Worm (Caenorhabditis elegans): ENCODE results near the gene B0554.2.

Gene B0554.2

ce11 chrV:433898-434297, at the start of gene B0554.2:
Gene B0554.2, plus strand, starts transcription at chrV:434198.
- TF ChIP-seq cog-1 (tag; optimal IDR thresholded peaks at IDR 0.05) (no peak), med-1 (GFP tag; optimal IDR thresholded peaks at IDR 0.05; ENCODE audit: insufficient read depth) (no peak)

DNA sequence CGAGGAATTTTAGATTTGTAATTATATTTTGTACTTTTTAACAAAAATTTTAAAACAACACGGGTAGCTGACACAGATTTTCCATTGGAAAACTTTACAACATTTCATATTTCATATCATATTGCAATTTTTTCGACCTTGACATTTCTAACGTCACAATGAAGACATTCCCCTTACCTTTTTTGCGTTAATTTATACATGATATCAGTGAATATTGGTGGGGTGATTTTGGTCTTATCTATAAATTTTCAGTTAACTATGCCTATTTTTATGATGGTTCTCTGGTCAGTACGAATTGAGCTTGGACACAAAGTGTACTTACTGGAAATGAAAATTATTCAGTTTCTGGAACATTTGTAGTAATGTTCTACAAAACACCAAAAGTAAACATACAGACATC, 49.5 kb upstream of the B0554.2 start:
- TF ChIP-seq ztf-23 (GFP tag; IDR thresholded peaks at IDR 0.05) (no peak), klf-2 (GFP tag; conservative IDR thresholded peaks at IDR 0.05) (no peak), med-1 (GFP tag; optimal IDR thresholded peaks at IDR 0.05; ENCODE audit: insufficient read depth) (no peak), cog-1 (tag; optimal IDR thresholded peaks at IDR 0.05) (no peak), ref-1 (GFP tag; conservative IDR thresholded peaks at IDR 0.05) (no peak), tab-1 (GFP tag; IDR thresholded peaks at IDR 0.05) (no peak), flt-1 (GFP tag; IDR thresholded peaks at IDR 0.05) (no peak), T22C8.4 (GFP tag; IDR thresholded peaks at IDR 0.05) (no peak), ztf-29 (GFP tag; IDR thresholded peaks at IDR 0.05) (no peak)

DNA sequence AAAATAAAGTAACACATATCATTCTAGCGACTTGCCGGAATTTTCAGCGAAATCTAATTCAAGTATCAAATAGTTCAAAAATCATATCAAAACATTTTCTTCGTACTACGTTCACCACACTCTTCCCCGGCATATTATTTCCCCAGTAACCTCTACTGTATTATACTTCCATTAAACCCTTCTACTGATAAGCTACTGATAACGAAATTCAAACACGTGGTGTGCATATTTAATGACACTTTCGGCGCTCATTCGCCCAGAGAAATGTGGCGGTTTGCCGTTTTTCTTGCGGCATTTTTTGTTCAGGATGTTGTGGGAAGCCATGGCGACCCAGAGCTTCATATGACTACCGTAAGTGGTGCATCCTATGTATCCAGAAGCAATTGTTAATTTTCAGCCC, 48.5 kb upstream of the B0554.2 start, which contains the start of gene lipl-5:
Gene lipl-5 (plus strand): TSS at position 259 of the 400 bp plus-strand sequence.
- TF ChIP-seq tab-1 (GFP tag; IDR thresholded peaks at IDR 0.05), result no peak
- no peak for TF ChIP-seq med-1 (GFP tag; optimal IDR thresholded peaks at IDR 0.05; ENCODE audit: insufficient read depth)
- no peak for TF ChIP-seq T22C8.4 (GFP tag; IDR thresholded peaks at IDR 0.05)
- TF ChIP-seq flt-1 (GFP tag; IDR thresholded peaks at IDR 0.05), result no peak
- TF ChIP-seq ref-1 (GFP tag; conservative IDR thresholded peaks at IDR 0.05), result no peak
- no peak for TF ChIP-seq ztf-29 (GFP tag; IDR thresholded peaks at IDR 0.05)
- TF ChIP-seq ztf-23 (GFP tag; IDR thresholded peaks at IDR 0.05), result no peak
- no peak for TF ChIP-seq klf-2 (GFP tag; conservative IDR thresholded peaks at IDR 0.05)
- TF ChIP-seq cog-1 (tag; optimal IDR thresholded peaks at IDR 0.05), result no peak

- no peak for TF ChIP-seq flt-1 (GFP tag; IDR thresholded peaks at IDR 0.05)
- TF ChIP-seq tab-1 (GFP tag; IDR thresholded peaks at IDR 0.05), result no peak
- TF ChIP-seq med-1 (GFP tag; optimal IDR thresholded peaks at IDR 0.05; ENCODE audit: insufficient read depth), result no peak
- no peak for TF ChIP-seq klf-2 (GFP tag; conservative IDR thresholded peaks at IDR 0.05)
Measured at ce11 chrV:388397-388796, 45.6 kb upstream of the B0554.2 start, which contains the start of gene ZK6.6. Gene ZK6.6, plus strand, starts transcription at chrV:388697.

DNA sequence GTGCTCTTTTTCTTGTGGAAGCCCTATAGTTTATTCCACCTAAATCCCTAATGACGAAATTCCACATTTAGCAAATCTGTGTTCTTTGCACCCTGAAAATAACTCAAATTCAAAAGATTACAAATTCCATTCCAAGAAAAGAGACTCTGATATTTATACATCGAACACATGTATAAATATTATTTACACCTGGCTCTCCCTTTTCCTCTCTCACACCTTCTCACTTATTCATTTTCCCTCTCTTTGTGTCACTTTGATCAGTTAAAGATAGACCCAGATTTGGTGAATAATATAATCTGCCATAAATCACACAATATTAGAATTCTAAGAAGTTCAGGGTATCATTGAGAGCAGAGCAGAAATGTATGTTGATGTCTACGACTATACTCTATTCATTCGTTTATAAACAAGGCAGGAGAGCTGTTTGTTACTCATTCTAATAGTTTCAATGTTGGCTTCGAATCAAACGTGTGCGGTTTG, 41.8 kb upstream of the B0554.2 start, which contains the start of gene nhr-254:
Gene nhr-254 (plus strand): TSS at position 430 of the 480 bp plus-strand sequence.
- TF ChIP-seq ztf-23 (GFP tag; IDR thresholded peaks at IDR 0.05), result no peak
- no peak for TF ChIP-seq med-1 (GFP tag; optimal IDR thresholded peaks at IDR 0.05; ENCODE audit: insufficient read depth)
- no peak for TF ChIP-seq klf-2 (GFP tag; conservative IDR thresholded peaks at IDR 0.05)
- no peak for TF ChIP-seq flt-1 (GFP tag; IDR thresholded peaks at IDR 0.05)
- no peak for TF ChIP-seq cog-1 (tag; optimal IDR thresholded peaks at IDR 0.05)
- no peak for TF ChIP-seq ref-1 (GFP tag; conservative IDR thresholded peaks at IDR 0.05)
- no peak for TF ChIP-seq tab-1 (GFP tag; IDR thresholded peaks at IDR 0.05)
- no peak for TF ChIP-seq T22C8.4 (GFP tag; IDR thresholded peaks at IDR 0.05)

DNA sequence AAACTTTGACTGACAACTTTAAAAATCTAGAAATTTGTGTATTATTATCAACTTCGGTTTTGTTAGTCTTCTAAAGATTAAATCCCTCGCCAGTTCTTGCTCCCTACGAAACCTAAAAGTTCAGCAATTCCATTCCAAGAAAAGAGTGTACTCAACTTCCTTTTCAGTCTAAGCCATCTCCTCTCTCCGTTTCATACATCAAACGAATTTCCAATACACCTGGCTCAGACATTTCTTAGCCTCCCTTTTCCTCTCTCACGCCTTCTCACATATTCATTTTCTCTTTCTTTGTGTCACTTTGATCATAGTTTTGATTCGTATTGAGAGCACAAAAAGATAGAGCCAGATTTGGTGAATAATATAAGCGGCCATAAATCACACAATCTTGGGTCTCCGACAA, 37.7 kb upstream of the B0554.2 start, which contains the start of gene nhr-253:
Gene nhr-253 (plus strand): TSS at position 285 of the 400 bp plus-strand sequence.
- TF ChIP-seq ref-1 (GFP tag; conservative IDR thresholded peaks at IDR 0.05), result no peak
- TF ChIP-seq klf-2 (GFP tag; conservative IDR thresholded peaks at IDR 0.05), result no peak
- no peak for TF ChIP-seq med-1 (GFP tag; optimal IDR thresholded peaks at IDR 0.05; ENCODE audit: insufficient read depth)

- no peak for TF ChIP-seq ref-1 (GFP tag; conservative IDR thresholded peaks at IDR 0.05)
- TF ChIP-seq flt-1 (GFP tag; IDR thresholded peaks at IDR 0.05), result no peak
- no peak for TF ChIP-seq T22C8.4 (GFP tag; IDR thresholded peaks at IDR 0.05)
- no peak for TF ChIP-seq tab-1 (GFP tag; IDR thresholded peaks at IDR 0.05)
- TF ChIP-seq klf-2 (GFP tag; conservative IDR thresholded peaks at IDR 0.05), result no peak
- TF ChIP-seq ztf-23 (GFP tag; IDR thresholded peaks at IDR 0.05), result no peak
- TF ChIP-seq med-1 (GFP tag; optimal IDR thresholded peaks at IDR 0.05; ENCODE audit: insufficient read depth), result no peak
- no peak for TF ChIP-seq ztf-29 (GFP tag; IDR thresholded peaks at IDR 0.05)
Measured at ce11 chrV:399721-400120, 34.3 kb upstream of the B0554.2 start, which contains the start of gene scl-27. Gene scl-27, plus strand, starts transcription at chrV:400021.

DNA sequence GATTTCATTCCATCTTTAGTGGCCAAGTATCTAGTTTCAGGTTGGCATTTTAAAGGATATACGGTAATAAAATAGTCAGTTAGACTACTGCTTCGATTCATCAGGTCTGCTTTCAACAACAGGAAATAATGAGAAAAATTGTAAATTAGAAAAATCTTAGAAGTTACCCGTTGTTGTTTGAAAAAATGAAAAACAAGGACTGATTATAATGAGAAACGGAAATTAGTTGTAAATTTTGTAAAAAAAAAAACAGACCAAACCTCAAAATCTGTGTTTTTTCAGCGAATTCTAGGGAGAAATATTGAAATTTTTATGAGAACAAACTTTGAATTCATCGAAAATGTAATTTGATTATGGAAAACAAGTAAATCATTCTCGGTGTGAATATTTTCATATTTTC, 31.0 kb upstream of the B0554.2 start, which contains the start of gene srh-62:
Gene srh-62 (minus strand): TSS at position 101 of the 400 bp plus-strand sequence.
- TF ChIP-seq tab-1 (GFP tag; IDR thresholded peaks at IDR 0.05), result no peak
- no peak for TF ChIP-seq med-1 (GFP tag; optimal IDR thresholded peaks at IDR 0.05; ENCODE audit: insufficient read depth)
- TF ChIP-seq flt-1 (GFP tag; IDR thresholded peaks at IDR 0.05), result no peak
- TF ChIP-seq T22C8.4 (GFP tag; IDR thresholded peaks at IDR 0.05), result no peak

DNA sequence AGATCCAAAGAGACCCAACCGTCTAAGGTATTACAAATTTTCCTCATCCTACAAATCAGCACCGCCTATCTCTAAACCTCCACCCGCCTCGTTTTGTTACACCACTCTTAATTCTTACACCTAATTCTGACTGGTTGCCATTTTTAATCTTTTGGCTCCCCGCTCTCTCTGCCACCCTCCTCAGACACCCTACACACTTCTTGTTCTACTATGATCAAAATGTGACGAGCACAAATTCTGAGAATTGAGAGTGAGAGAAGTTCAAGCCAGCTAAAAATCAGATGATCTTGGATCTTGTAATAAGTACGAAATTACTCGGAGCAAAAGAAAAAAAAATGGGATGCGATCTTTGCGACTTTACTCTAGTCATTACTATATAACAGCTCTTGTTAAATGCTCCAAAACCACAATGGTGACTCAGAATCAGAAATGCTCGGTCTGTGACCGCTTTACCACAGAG, 29.8 kb upstream of the B0554.2 start, which contains the start of gene nhr-252:
Gene nhr-252 (plus strand): TSS at position 410 of the 460 bp plus-strand sequence.
- no peak for TF ChIP-seq ztf-29 (GFP tag; IDR thresholded peaks at IDR 0.05)
- TF ChIP-seq med-1 (GFP tag; optimal IDR thresholded peaks at IDR 0.05; ENCODE audit: insufficient read depth), result no peak

- no peak for TF ChIP-seq med-1 (GFP tag; optimal IDR thresholded peaks at IDR 0.05; ENCODE audit: insufficient read depth)
- no peak for TF ChIP-seq flt-1 (GFP tag; IDR thresholded peaks at IDR 0.05)
- no peak for TF ChIP-seq klf-2 (GFP tag; conservative IDR thresholded peaks at IDR 0.05)
- no peak for TF ChIP-seq tab-1 (GFP tag; IDR thresholded peaks at IDR 0.05)
- no peak for TF ChIP-seq ref-1 (GFP tag; conservative IDR thresholded peaks at IDR 0.05)
- no peak for TF ChIP-seq T22C8.4 (GFP tag; IDR thresholded peaks at IDR 0.05)
- TF ChIP-seq ztf-29 (GFP tag; IDR thresholded peaks at IDR 0.05), result no peak
- TF ChIP-seq cog-1 (tag; optimal IDR thresholded peaks at IDR 0.05), result no peak
- no peak for TF ChIP-seq ztf-23 (GFP tag; IDR thresholded peaks at IDR 0.05)
Measured at ce11 chrV:412820-413219, 21.2 kb upstream of the B0554.2 start.

Measured in whole organism, midembryonic.